Fruit fly (Drosophila melanogaster) whole organism, embryonic: ENCODE data around the gene Sec63.

Experiments used
- Atf-2 ChIP-seq: fragments of 200-800 bp; sonication (Bioruptor generic); optimal IDR thresholded peaks from 2 replicates; lab custom pipeline; 2016; ENCODE audit warnings: missing biosample characterization, missing genetic modification characterization
- CG10431 ChIP-seq: fragments of 200-800 bp; sonication (Bioruptor generic); optimal IDR thresholded peaks from 3 replicates; lab custom pipeline; 2018; ENCODE audit warnings: missing biosample characterization, mild to moderate bottlenecking, missing genetic modification characterization
- CG12659 ChIP-seq: fragments of 200-800 bp; sonication (Bioruptor generic); optimal IDR thresholded peaks from 3 replicates; lab custom pipeline; 2017; ENCODE audit warnings: mild to moderate bottlenecking, missing biosample characterization, missing genetic modification reagents, missing genetic modification characterization
- CG18599 ChIP-seq: fragments of 200-800 bp; sonication (Bioruptor generic); optimal IDR thresholded peaks from 3 replicates; lab custom pipeline; 2017; ENCODE audit warnings: missing biosample characterization, missing genetic modification characterization, mild to moderate bottlenecking, moderate library complexity, missing genetic modification reagents
- Xbp1 ChIP-seq: fragments of 200-800 bp; sonication (Bioruptor generic); optimal IDR thresholded peaks from 3 replicates; lab custom pipeline; 2016; ENCODE audit warnings: missing biosample characterization, mild to moderate bottlenecking, missing genetic modification characterization
- ash1 ChIP-seq: fragments of 200-800 bp; sonication (Bioruptor generic); optimal IDR thresholded peaks from 2 replicates; lab custom pipeline; 2018; ENCODE audit warnings: missing biosample characterization, mild to moderate bottlenecking, missing genetic modification characterization
- chinmo ChIP-seq: fragments of 200-800 bp; sonication (Bioruptor generic); IDR thresholded peaks from 4 replicates; pipeline ENCODE4 v1.3.6; 2022; ENCODE audit warnings: missing biosample characterization, missing genetic modification characterization; ENCODE audit not compliant: partially characterized antibody
- klu ChIP-seq: fragments of 200-800 bp; sonication (Bioruptor generic); IDR thresholded peaks from 2 replicates; pipeline ENCODE4 v1.3.6; 2022; ENCODE audit warnings: missing biosample characterization, missing genetic modification characterization
- psq ChIP-seq: fragments of 200-800 bp; sonication (Bioruptor generic); optimal IDR thresholded peaks from 2 replicates; lab custom pipeline; 2017; ENCODE audit warnings: missing biosample characterization, missing genetic modification characterization

DNA sequence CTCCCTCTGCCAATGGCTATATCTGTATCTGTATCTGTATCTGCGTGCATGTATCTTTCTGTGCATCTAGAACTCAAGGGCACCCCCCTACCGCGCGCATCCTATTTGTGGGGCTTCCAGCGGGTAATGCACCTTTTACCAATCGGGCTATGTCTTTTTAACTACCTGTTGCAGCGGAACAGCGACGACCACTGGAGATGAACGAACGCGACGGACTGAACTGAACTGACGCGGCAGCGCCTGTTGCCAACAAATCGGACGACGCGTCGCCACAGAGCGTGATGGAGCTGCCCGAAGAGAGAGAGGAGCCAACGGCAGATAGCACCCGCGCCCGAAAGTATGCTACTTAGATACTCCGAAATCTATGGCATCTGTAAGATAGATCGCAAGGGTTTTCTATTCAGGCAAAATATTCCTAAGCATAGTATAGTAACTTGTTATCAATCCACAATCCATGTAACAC lies 15.4 kb upstream of the Sec63 start, which contains the start of gene Cln7:
- TF ChIP-seq chinmo (GFP tag; lab: Robert Waterston, UW) (peak; percentile 87; the same call in 2 of the 4 replicates), CG10431 (GFP tag; lab: Kevin White, UChicago) (peak; percentile 21), CG18599 (GFP tag; lab: Kevin White, UChicago) (peak; percentile 31), Atf-2 (GFP tag; lab: Kevin White, UChicago) (no peak), Xbp1 (no peak), CG12659 (peak; percentile 31), klu (GFP tag; lab: Robert Waterston, UW) (no peak), psq (GFP tag; lab: Kevin White, UChicago) (no peak), ash1 (GFP tag; lab: Kevin White, UChicago) (no peak)
